Worm (Caenorhabditis elegans) whole organism, L2 larva: Measurements from ENCODE around the gene F17A2.13.

Experiments
- ama-1 ChIP-seq: fragments of 150-350 bp; optimal IDR thresholded peaks from 2 replicates; lab custom pipeline; 2018; ENCODE audit warnings: inconsistent platforms
- dmd-4 ChIP-seq: sonication (generic microtip); optimal IDR thresholded peaks from 2 replicates; lab custom pipeline; 2017; ENCODE audit warnings: missing biosample characterization, missing genetic modification characterization
- mab-5 ChIP-seq: fragments of 150-350 bp; optimal IDR thresholded peaks from 2 replicates; lab custom pipeline; 2014; ENCODE audit warnings: missing biosample characterization, missing genetic modification characterization
- nhr-25 ChIP-seq: fragments of 150-350 bp; sonication (generic microtip); optimal IDR thresholded peaks from 3 replicates; lab custom pipeline; 2014; ENCODE audit warnings: missing biosample characterization, missing genetic modification characterization
- nhr-77 ChIP-seq: fragments of 150-350 bp; optimal IDR thresholded peaks from 2 replicates; lab custom pipeline; 2014; ENCODE audit warnings: missing biosample characterization, missing genetic modification characterization
- peb-1 ChIP-seq: fragments of 150-350 bp; optimal IDR thresholded peaks from 2 replicates; lab custom pipeline; 2014; ENCODE audit warnings: missing biosample characterization, missing genetic modification characterization
- snpc-4 ChIP-seq: fragments of 150-350 bp; optimal IDR thresholded peaks from 2 replicates; lab custom pipeline; 2014; ENCODE audit warnings: missing biosample characterization, missing genetic modification characterization
- unc-39 ChIP-seq: fragments of 150-350 bp; optimal IDR thresholded peaks from 2 replicates; lab custom pipeline; 2014; ENCODE audit warnings: missing biosample characterization, missing genetic modification characterization
- unc-55 ChIP-seq: fragments of 150-350 bp; sonication (generic microtip); optimal IDR thresholded peaks from 3 replicates; lab custom pipeline; 2014; ENCODE audit warnings: missing biosample characterization, missing genetic modification reagents, missing genetic modification characterization
- unc-62 ChIP-seq: fragments of 150-350 bp; optimal IDR thresholded peaks from 2 replicates; lab custom pipeline; 2014; ENCODE audit warnings: missing biosample characterization, missing genetic modification reagents, missing genetic modification characterization

DNA sequence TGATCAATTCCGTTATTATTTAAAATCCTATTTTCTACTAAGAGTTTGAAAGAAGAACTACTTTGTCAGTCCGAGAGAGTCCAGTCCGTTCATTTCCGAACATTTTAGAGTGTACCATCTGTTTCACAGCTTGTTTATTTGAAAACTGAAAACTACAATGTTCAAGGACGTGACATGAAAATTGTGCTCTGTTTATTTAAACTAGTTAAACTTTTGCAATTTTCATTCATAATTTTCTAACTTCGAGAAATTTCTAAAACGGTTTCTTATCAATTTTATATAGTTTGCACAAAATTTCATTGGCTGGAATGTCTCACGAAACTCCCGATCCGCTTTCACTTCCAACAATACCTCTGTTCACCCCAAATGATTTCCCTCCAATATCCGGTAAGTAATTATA, 41.0 kb upstream of the F17A2.13 start, which contains the start of gene C04B4.1:
- no peak for TF ChIP-seq unc-55 (GFP tag; lab: Kevin White, UChicago)
- TF ChIP-seq dmd-4 (tag; lab: Kevin White, UChicago), result no peak
- no peak for TF ChIP-seq ama-1
- no peak for TF ChIP-seq snpc-4 (tag; lab: Kevin White, UChicago)
- TF ChIP-seq peb-1 (tag; lab: Kevin White, UChicago), result no peak
- no peak for TF ChIP-seq nhr-25 (tag; lab: Kevin White, UChicago)
- no peak for TF ChIP-seq unc-39 (tag; lab: Kevin White, UChicago)
- TF ChIP-seq nhr-77 (tag; lab: Kevin White, UChicago), result no peak
- no peak for TF ChIP-seq mab-5 (tag; lab: Kevin White, UChicago)
- TF ChIP-seq unc-62 (GFP tag; lab: Kevin White, UChicago), result no peak
